Worm (Caenorhabditis elegans): ENCODE results near the gene F09B12.5.

ce11 chrX:15087752-15088151, 3.3 kb downstream of the F09B12.5 start:
- TF ChIP-seq cog-1 (tag; optimal IDR thresholded peaks at IDR 0.05), result no peak
- TF ChIP-seq T22C8.4 (GFP tag; IDR thresholded peaks at IDR 0.05), result no peak
- TF ChIP-seq ztf-23 (GFP tag; IDR thresholded peaks at IDR 0.05), result no peak
- TF ChIP-seq ztf-29 (GFP tag; IDR thresholded peaks at IDR 0.05), result no peak
